Worm (Caenorhabditis elegans) whole organism, young adult: ENCODE data around the gene T23F6.5.

Source experiments
- B0336.3 ChIP-seq: fragments of 200-800 bp; sonication (Bioruptor generic); IDR thresholded peaks from 2 replicates; pipeline ENCODE4 v1.3.6; 2022; ENCODE audit warnings: missing genetic modification characterization, missing compliant biosample characterization
- C06A6.2 ChIP-seq: fragments of 200-800 bp; sonication (Bioruptor generic); conservative IDR thresholded peaks from 2 replicates; pipeline ENCODE4 v1.3.6; 2022; ENCODE audit warnings: missing genetic modification characterization, missing compliant biosample characterization
- C17E4.6 ChIP-seq: fragments of 200-800 bp; sonication (Bioruptor generic); IDR thresholded peaks from 2 replicates; pipeline ENCODE4 v1.3.6; 2022; ENCODE audit warnings: missing genetic modification reagents, missing genetic modification characterization, missing compliant biosample characterization
- F10E7.11 ChIP-seq: sonication (generic microtip); optimal IDR thresholded peaks from 2 replicates; lab custom pipeline; 2017; ENCODE audit warnings: mild to moderate bottlenecking, missing genetic modification characterization, moderate library complexity, missing compliant biosample characterization
- F33H1.4 ChIP-seq: fragments of 200-800 bp; sonication (Bioruptor generic); IDR thresholded peaks from 2 replicates; pipeline ENCODE4 v1.3.6; 2022; ENCODE audit warnings: missing genetic modification reagents, missing genetic modification characterization, missing compliant biosample characterization
- F39B2.1 ChIP-seq: fragments of 200-800 bp; sonication (Bioruptor generic); IDR thresholded peaks from 2 replicates; pipeline ENCODE4 v1.3.6; 2022; ENCODE audit warnings: missing genetic modification reagents, missing genetic modification characterization, missing compliant biosample characterization
- Y53G8AR.9 ChIP-seq: fragments of 200-800 bp; sonication (Bioruptor generic); conservative IDR thresholded peaks from 2 replicates; pipeline ENCODE4 v1.3.6; 2022; ENCODE audit warnings: missing genetic modification reagents, missing genetic modification characterization, missing compliant biosample characterization
- Y56A3A.18 ChIP-seq: fragments of 200-800 bp; sonication (Bioruptor generic); IDR thresholded peaks from 2 replicates; pipeline ENCODE4 v1.3.6; 2022; ENCODE audit warnings: missing genetic modification reagents, missing genetic modification characterization, missing compliant biosample characterization
- Y95B8A.8 ChIP-seq: fragments of 200-800 bp; sonication (Bioruptor generic); IDR thresholded peaks from 2 replicates; pipeline ENCODE4 v1.3.6; 2022; ENCODE audit warnings: missing genetic modification reagents, missing genetic modification characterization, missing compliant biosample characterization
- akir-1 ChIP-seq: fragments of 200-800 bp; sonication (Bioruptor generic); optimal IDR thresholded peaks from 2 replicates; lab custom pipeline; 2018; ENCODE audit warnings: mild to moderate bottlenecking, missing genetic modification characterization, moderate library complexity, missing compliant biosample characterization
- aptf-3 ChIP-seq: fragments of 200-800 bp; sonication (Bioruptor generic); IDR thresholded peaks from 2 replicates; pipeline ENCODE4 v1.3.6; 2022; ENCODE audit warnings: missing genetic modification characterization, missing compliant biosample characterization
- attf-3 ChIP-seq: fragments of 200-800 bp; sonication (Bioruptor generic); conservative IDR thresholded peaks from 2 replicates; pipeline ENCODE4 v1.3.6; 2022; ENCODE audit warnings: missing genetic modification reagents, missing genetic modification characterization, missing compliant biosample characterization
- attf-6 ChIP-seq: fragments of 200-800 bp; sonication (Bioruptor generic); IDR thresholded peaks from 2 replicates; pipeline ENCODE4 v1.3.6; 2022; ENCODE audit warnings: missing genetic modification reagents, missing genetic modification characterization, missing compliant biosample characterization
- bed-1 ChIP-seq: fragments of 200-800 bp; sonication (Bioruptor generic); IDR thresholded peaks from 2 replicates; pipeline ENCODE4 v1.3.6; 2022; ENCODE audit warnings: missing genetic modification reagents, missing genetic modification characterization, missing compliant biosample characterization
- cebp-2 ChIP-seq: fragments of 200-800 bp; sonication (Bioruptor generic); IDR thresholded peaks from 2 replicates; pipeline ENCODE4 v1.3.6; 2022; ENCODE audit warnings: missing genetic modification characterization, missing compliant biosample characterization
- ceh-58 ChIP-seq: fragments of 200-800 bp; sonication (Bioruptor generic); IDR thresholded peaks from 2 replicates; pipeline ENCODE4 v1.3.6; 2022; ENCODE audit warnings: missing genetic modification characterization, missing compliant biosample characterization
- die-1 ChIP-seq: sonication (generic microtip); optimal IDR thresholded peaks from 2 replicates; lab custom pipeline; 2016; ENCODE audit warnings: missing genotype, mild to moderate bottlenecking, missing genetic modification characterization, missing compliant biosample characterization
- egrh-3 ChIP-seq: fragments of 200-800 bp; sonication (Bioruptor generic); IDR thresholded peaks from 2 replicates; pipeline ENCODE4 v1.3.6; 2022; ENCODE audit warnings: missing genetic modification reagents, missing genetic modification characterization, missing compliant biosample characterization
- ekl-4 ChIP-seq: fragments of 200-800 bp; sonication (Bioruptor generic); IDR thresholded peaks from 2 replicates; pipeline ENCODE4 v1.3.6; 2022; ENCODE audit warnings: missing genetic modification reagents, missing genetic modification characterization, missing compliant biosample characterization
- gei-17 ChIP-seq: fragments of 200-800 bp; sonication (Bioruptor generic); optimal IDR thresholded peaks from 2 replicates; lab custom pipeline; 2018; ENCODE audit warnings: mild to moderate bottlenecking, missing genetic modification characterization, missing compliant biosample characterization
- him-1 ChIP-seq: sonication (generic microtip); optimal IDR thresholded peaks from 2 replicates; lab custom pipeline; 2016; ENCODE audit warnings: missing genotype, missing genetic modification reagents, missing genetic modification characterization, missing compliant biosample characterization
- hlh-12 ChIP-seq: sonication (generic microtip); optimal IDR thresholded peaks from 2 replicates; lab custom pipeline; 2016; ENCODE audit warnings: missing genetic modification characterization, missing compliant biosample characterization
- hlh-26 ChIP-seq: fragments of 200-800 bp; sonication (Bioruptor generic); conservative IDR thresholded peaks from 2 replicates; pipeline ENCODE4 v1.3.6; 2022; ENCODE audit warnings: missing genetic modification reagents, missing genetic modification characterization, missing compliant biosample characterization
- hmg-1.2 ChIP-seq: fragments of 200-800 bp; sonication (Bioruptor generic); IDR thresholded peaks from 2 replicates; pipeline ENCODE4 v1.3.6; 2022; ENCODE audit warnings: missing genetic modification reagents, missing genetic modification characterization, missing compliant biosample characterization
- hmg-20 ChIP-seq: fragments of 200-800 bp; sonication (Bioruptor generic); IDR thresholded peaks from 2 replicates; pipeline ENCODE4 v1.3.6; 2022; ENCODE audit warnings: missing genetic modification reagents, missing genetic modification characterization, missing compliant biosample characterization
- hrde-1 ChIP-seq: sonication (generic microtip); optimal IDR thresholded peaks from 2 replicates; lab custom pipeline; 2016; ENCODE audit warnings: missing genetic modification characterization, mild to moderate bottlenecking, missing compliant biosample characterization, moderate library complexity, missing genotype, missing genetic modification reagents, borderline replicate concordance
- hsf-1 ChIP-seq: fragments of 200-800 bp; sonication (Bioruptor generic); IDR thresholded peaks from 2 replicates; pipeline ENCODE4 v1.3.6; 2022; ENCODE audit warnings: missing genetic modification reagents, missing genetic modification characterization, missing compliant biosample characterization
- lag-1 ChIP-seq: fragments of 200-800 bp; sonication (Bioruptor generic); IDR thresholded peaks from 2 replicates; pipeline ENCODE4 v1.3.6; 2022; ENCODE audit warnings: missing genetic modification reagents, missing genetic modification characterization, missing compliant biosample characterization
- let-607 ChIP-seq, 2 experiments: fragments of 200-800 bp in 1 of 2; sonication (Bioruptor generic) in 1 of 2; sonication (generic microtip) in 1 of 2; optimal IDR thresholded peaks; 2 replicates each; lab custom pipeline; 2016 to 2018; ENCODE audit warnings: mild to moderate bottlenecking in 2 of 2, missing compliant biosample characterization in 2 of 2, missing genetic modification characterization in 2 of 2, moderate library complexity in 2 of 2, missing genotype in 1 of 2
- lin-26 ChIP-seq: fragments of 200-800 bp; sonication (Bioruptor generic); IDR thresholded peaks from 2 replicates; pipeline ENCODE4 v1.3.6; 2022; ENCODE audit warnings: missing genetic modification reagents, missing genetic modification characterization, missing compliant biosample characterization
- lsy-27 ChIP-seq: sonication (generic microtip); optimal IDR thresholded peaks from 2 replicates; lab custom pipeline; 2017; ENCODE audit warnings: missing genetic modification characterization, mild to moderate bottlenecking, missing compliant biosample characterization, antibody characterized with exemption, missing genotype, borderline replicate concordance; ENCODE audit not compliant: insufficient read depth
- madf-6 ChIP-seq: fragments of 200-800 bp; sonication (Bioruptor generic); IDR thresholded peaks from 2 replicates; pipeline ENCODE4 v1.3.6; 2022; ENCODE audit warnings: missing genetic modification reagents, missing genetic modification characterization, missing compliant biosample characterization
- madf-8 ChIP-seq: fragments of 200-800 bp; sonication (Bioruptor generic); conservative IDR thresholded peaks from 2 replicates; pipeline ENCODE4 v1.3.6; 2022; ENCODE audit warnings: missing genetic modification reagents, missing genetic modification characterization, missing compliant biosample characterization
- mcd-1 ChIP-seq: fragments of 200-800 bp; sonication (Bioruptor generic); IDR thresholded peaks from 2 replicates; pipeline ENCODE4 v1.3.6; 2022; ENCODE audit warnings: missing genetic modification reagents, missing genetic modification characterization, missing compliant biosample characterization
- mel-28 ChIP-seq: sonication (generic microtip); optimal IDR thresholded peaks from 2 replicates; lab custom pipeline; 2016; ENCODE audit warnings: borderline replicate concordance, mild to moderate bottlenecking, missing genetic modification characterization, missing compliant biosample characterization
- nhr-80 ChIP-seq: sonication (generic microtip); optimal IDR thresholded peaks from 2 replicates; lab custom pipeline; 2016; ENCODE audit warnings: missing genetic modification characterization, missing compliant biosample characterization
- pbrm-1 ChIP-seq: fragments of 200-800 bp; sonication (Bioruptor generic); IDR thresholded peaks from 2 replicates; pipeline ENCODE4 v1.3.6; 2022; ENCODE audit warnings: missing genetic modification reagents, missing genetic modification characterization, missing compliant biosample characterization
- snpc-1.1 ChIP-seq: sonication (generic microtip); optimal IDR thresholded peaks from 2 replicates; lab custom pipeline; 2017; ENCODE audit warnings: missing genetic modification characterization, mild to moderate bottlenecking, missing compliant biosample characterization, antibody characterized with exemption, moderate library complexity, missing genotype, missing genetic modification reagents; ENCODE audit not compliant: insufficient read depth
- snpc-1.3 ChIP-seq: sonication (generic microtip); optimal IDR thresholded peaks from 2 replicates; lab custom pipeline; 2017; ENCODE audit warnings: missing genetic modification characterization, mild to moderate bottlenecking, missing compliant biosample characterization, antibody characterized with exemption, moderate library complexity, missing genotype, missing genetic modification reagents; ENCODE audit not compliant: insufficient read depth
- snpc-3.4 ChIP-seq: sonication (generic microtip); optimal IDR thresholded peaks from 2 replicates; lab custom pipeline; 2017; ENCODE audit warnings: missing genetic modification characterization, mild to moderate bottlenecking, missing compliant biosample characterization, antibody characterized with exemption, moderate library complexity, missing genotype, missing genetic modification reagents
- snpc-4 ChIP-seq, 5 experiments: fragments of 150-350 bp in 1 of 5; sonication (generic microtip) in 4 of 5; optimal IDR thresholded peaks; 2 replicates each; lab custom pipeline; 2014 to 2018; ENCODE audit warnings: missing genetic modification characterization in 5 of 5, missing biosample characterization in 3 of 5, antibody characterized with exemption in 2 of 5, mild to moderate bottlenecking in 2 of 5, missing compliant biosample characterization in 2 of 5, missing genotype in 2 of 5, moderate library complexity in 2 of 5, missing genetic modification reagents in 1 of 5
- sptf-2 ChIP-seq: fragments of 200-800 bp; sonication (Bioruptor generic); optimal IDR thresholded peaks from 2 replicates; lab custom pipeline; 2018; ENCODE audit warnings: mild to moderate bottlenecking, missing genetic modification characterization, missing compliant biosample characterization
- tbp1 ChIP-seq: fragments of 200-800 bp; sonication (Bioruptor generic); optimal IDR thresholded peaks from 2 replicates; lab custom pipeline; 2018; ENCODE audit warnings: mild to moderate bottlenecking, missing genetic modification characterization, missing compliant biosample characterization

The T23F6.5 gene

DNA sequence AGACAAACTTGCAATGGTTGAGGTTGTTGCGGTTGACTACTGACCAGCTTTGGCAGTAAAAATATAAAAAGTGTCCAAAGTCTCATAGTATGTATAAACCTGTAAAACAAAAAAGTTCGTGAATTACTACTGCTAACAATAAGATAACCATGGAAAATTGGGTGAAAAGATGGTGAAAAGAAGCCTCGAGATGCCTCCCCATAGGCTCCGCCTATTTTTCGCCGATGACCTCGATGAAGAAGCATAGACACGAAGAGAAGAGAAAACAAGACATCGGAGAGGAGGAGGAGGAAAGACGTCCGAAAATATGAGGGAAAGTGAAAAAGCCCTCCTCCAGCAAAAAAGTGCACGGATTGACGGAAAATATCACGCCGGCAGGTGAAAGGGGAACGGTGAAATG is at the start of gene T23F6.5:
Gene T23F6.5 (minus strand): TSS at position 101 of the 400 bp plus-strand sequence.
- TF ChIP-seq akir-1 (GFP tag; lab: Kevin White, UChicago), result no peak
- no peak for TF ChIP-seq C06A6.2
- no peak for TF ChIP-seq F39B2.1
- no peak for TF ChIP-seq tbp1 (GFP tag; lab: Kevin White, UChicago)
- no peak for TF ChIP-seq gei-17 (GFP tag; lab: Kevin White, UChicago)
- TF ChIP-seq lsy-27 (tag; lab: Kevin White, UChicago), result no peak
- no peak for TF ChIP-seq cebp-2
- TF ChIP-seq lin-26 (GFP tag; lab: Robert Waterston, UW), result no peak
- no peak for TF ChIP-seq B0336.3 (GFP tag; lab: Robert Waterston, UW)
- TF ChIP-seq snpc-1.1, result no peak
- no peak for TF ChIP-seq Y95B8A.8 (GFP tag; lab: Robert Waterston, UW)
- TF ChIP-seq snpc-1.3, result no peak
- TF ChIP-seq C17E4.6 (GFP tag; lab: Robert Waterston, UW), result no peak
- no peak for TF ChIP-seq madf-6
- TF ChIP-seq hmg-20 (GFP tag; lab: Robert Waterston, UW), result no peak
- TF ChIP-seq hrde-1 (tag; lab: Kevin White, UChicago), result no peak
- no peak for TF ChIP-seq mel-28 (tag; lab: Kevin White, UChicago)
- no peak for TF ChIP-seq lag-1

ce11 chrIV:12790871-12791270 is 49.5 kb upstream of the T23F6.5 start, which contains the start of gene F07C6.2:
TSS of gene F07C6.2 (plus strand) at chrIV:12791171.
- TF ChIP-seq nhr-80 (tag; lab: Kevin White, UChicago) (no peak), die-1 (no peak)
- TF ChIP-seq, all 124 proteins: peak for 0

- TF ChIP-seq snpc-3.4 (no peak), him-1 (tag; lab: Kevin White, UChicago) (no peak), hlh-12 (tag; lab: Kevin White, UChicago) (no peak), F10E7.11 (no peak), bed-1 (GFP tag; lab: Robert Waterston, UW) (no peak), egrh-3 (GFP tag; lab: Robert Waterston, UW) (no peak), Y56A3A.18 (GFP tag; lab: Robert Waterston, UW) (no peak), let-607 (tag; optimal IDR thresholded peaks at IDR 0.05; lab: Kevin White, UChicago) (no peak), sptf-2 (no peak), ceh-58 (GFP tag; lab: Robert Waterston, UW) (no peak), hlh-26 (no peak)
Observed at ce11 chrIV:12789088-12789487, 47.8 kb upstream of the T23F6.5 start, which contains the start of gene F07C6.3. TSS of gene F07C6.3 (plus strand) at chrIV:12789235.

DNA sequence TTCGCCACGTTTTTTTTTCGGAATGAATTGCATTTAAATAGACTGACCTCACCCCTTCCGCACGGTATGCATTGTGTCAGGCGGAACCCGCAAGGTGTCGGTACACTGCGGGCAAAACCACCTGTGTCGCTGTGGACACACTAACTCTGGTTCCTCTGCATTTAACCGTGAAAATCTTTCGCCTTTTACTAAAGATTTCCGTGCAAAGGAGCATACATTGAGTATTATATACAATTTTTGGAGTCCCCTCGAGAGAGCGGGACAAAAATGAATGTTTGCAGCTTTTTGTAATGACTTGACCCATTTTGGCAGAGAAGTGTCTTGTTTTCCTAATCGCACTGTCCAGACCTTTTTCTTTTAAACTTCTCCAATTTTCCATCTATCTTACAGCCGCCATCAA is 45.7 kb upstream of the T23F6.5 start:
- TF ChIP-seq mcd-1 (GFP tag; lab: Robert Waterston, UW), result peak; percentile 50; the same call in 1 of the 2 replicates
- TF ChIP-seq ekl-4 (GFP tag; lab: Robert Waterston, UW), result peak; percentile 66; the same call in 1 of the 2 replicates
- TF ChIP-seq attf-3, result 0 out of 2 replicates have a peak, but pooled peaks have one; percentile 55
- TF ChIP-seq aptf-3 (GFP tag; lab: Robert Waterston, UW), result 0 out of 2 replicates have a peak, but pooled peaks have one; percentile 52
- TF ChIP-seq snpc-1.1, result peak; percentile 94
- TF ChIP-seq snpc-4 (GFP tag; optimal IDR thresholded peaks at IDR 0.05; lab: Kevin White, UChicago), result peak; percentile 91
- TF ChIP-seq snpc-4 (tag; optimal IDR thresholded peaks at IDR 0.05; lab: Kevin White, UChicago), result peak; percentile 87 to 98 (median 94)
- peak; percentile 94 for TF ChIP-seq hmg-1.2 (GFP tag; lab: Robert Waterston, UW)
- TF ChIP-seq B0336.3 (GFP tag; lab: Robert Waterston, UW), result peak; percentile 30; the same call in 1 of the 2 replicates
- TF ChIP-seq snpc-3.4, result peak; percentile 89
- TF ChIP-seq Y53G8AR.9 (GFP tag; lab: Robert Waterston, UW), result peak; percentile 23; the same call in 1 of the 2 replicates
- peak; percentile 48 for TF ChIP-seq F33H1.4
- peak; percentile 95 for TF ChIP-seq attf-6 (GFP tag; lab: Robert Waterston, UW)
- TF ChIP-seq madf-8 (GFP tag; lab: Robert Waterston, UW), result peak; percentile 60
- TF ChIP-seq hsf-1, result peak; percentile 64
- TF ChIP-seq pbrm-1 (GFP tag; lab: Robert Waterston, UW), result peak; percentile 98
- peak; percentile 73 for TF ChIP-seq snpc-1.3
